Fruit fly (Drosophila melanogaster) whole organism: ENCODE data around the gene Naa80.

ENCODE experiments used
- Dll ChIP-seq: fragments of >200 bp; optimal IDR thresholded peaks from 2 replicates; lab custom pipeline; 2017
- EcR ChIP-seq, 2 experiments: fragments of >200 bp; optimal IDR thresholded peaks; 2 replicates each; lab custom pipeline; 2017; ENCODE audit warnings: missing biosample characterization in 2 of 2, missing genetic modification characterization in 2 of 2, missing genetic modification reagents in 2 of 2
- pan ChIP-seq: fragments of >200 bp; optimal IDR thresholded peaks from 2 replicates; lab custom pipeline; 2017
- psq ChIP-seq: fragments of >200 bp; optimal IDR thresholded peaks from 2 replicates; lab custom pipeline; 2017
- usp ChIP-seq: fragments of >200 bp; optimal IDR thresholded peaks from 2 replicates; lab custom pipeline; 2017; ENCODE audit warnings: missing biosample characterization, missing genetic modification characterization, mixed read lengths

dm6 chr3R:9754487-9754886 lies 13.1 kb upstream of the Naa80 start, which contains the start of gene Tti1:
- TF ChIP-seq pan (lab: Kevin White, UChicago) (no peak), Dll (no peak), EcR (GFP tag; optimal IDR thresholded peaks at IDR 0.05; lab: Kevin White, UChicago) (no peak), usp (GFP tag; lab: Kevin White, UChicago) (no peak), psq (lab: Kevin White, UChicago) (no peak)
